Worm (Caenorhabditis elegans) whole organism, L2 larva: Measurements from ENCODE around the gene T25D1.3.

Source experiments
- ZK546.5 ChIP-seq: sonication (generic microtip); optimal IDR thresholded peaks from 2 replicates; lab custom pipeline; 2017; ENCODE audit warnings: missing biosample characterization, missing genetic modification characterization
- alr-1 ChIP-seq: fragments of 150-350 bp; optimal IDR thresholded peaks from 2 replicates; lab custom pipeline; 2014; ENCODE audit warnings: missing biosample characterization, missing genetic modification characterization
- ama-1 ChIP-seq: fragments of 150-350 bp; optimal IDR thresholded peaks from 2 replicates; lab custom pipeline; 2018; ENCODE audit warnings: inconsistent platforms
- blmp-1 ChIP-seq: sonication (generic microtip); optimal IDR thresholded peaks from 2 replicates; lab custom pipeline; 2017; ENCODE audit warnings: missing genetic modification characterization, mild to moderate bottlenecking, missing compliant biosample characterization, antibody characterized with exemption, moderate library complexity; ENCODE audit not compliant: insufficient read depth
- ceh-82 ChIP-seq: fragments of 150-350 bp; optimal IDR thresholded peaks from 2 replicates; lab custom pipeline; 2014; ENCODE audit warnings: missing biosample characterization, missing genetic modification characterization
- lin-13 ChIP-seq: fragments of 150-350 bp; optimal IDR thresholded peaks from 2 replicates; lab custom pipeline; 2014; ENCODE audit warnings: missing biosample characterization, missing genetic modification reagents, missing genetic modification characterization
- lsy-2 ChIP-seq, 2 experiments: fragments of 150-350 bp in 1 of 2; sonication (generic microtip) in 1 of 2; optimal IDR thresholded peaks; 2 replicates each; lab custom pipeline; 2014 to 2017; ENCODE audit warnings: missing biosample characterization in 2 of 2, missing genetic modification characterization in 2 of 2
- unc-62 ChIP-seq: fragments of 150-350 bp; optimal IDR thresholded peaks from 2 replicates; lab custom pipeline; 2014; ENCODE audit warnings: missing biosample characterization, missing genetic modification reagents, missing genetic modification characterization
- ztf-11 ChIP-seq: sonication (generic microtip); optimal IDR thresholded peaks from 2 replicates; lab custom pipeline; 2017; ENCODE audit warnings: missing biosample characterization, missing genetic modification characterization
- ztf-4 ChIP-seq: fragments of 150-350 bp; optimal IDR thresholded peaks from 2 replicates; lab custom pipeline; 2014; ENCODE audit warnings: missing biosample characterization, missing genetic modification characterization

ce11 chrX:16505348-16505747 is at the start of gene T25D1.3:
- no peak for TF ChIP-seq lsy-2 (tag; optimal IDR thresholded peaks at IDR 0.05; lab: Kevin White, UChicago)
- TF ChIP-seq unc-62 (GFP tag; lab: Kevin White, UChicago) = no peak
- no peak for TF ChIP-seq ZK546.5
- no peak for TF ChIP-seq ztf-11 (tag; lab: Kevin White, UChicago)
- no peak for TF ChIP-seq ztf-4
- no peak for TF ChIP-seq blmp-1
- TF ChIP-seq alr-1 = no peak
- no peak for TF ChIP-seq ama-1 (lab: Kevin White, UChicago)
- TF ChIP-seq lin-13 = no peak
- no peak for TF ChIP-seq ceh-82 (tag; lab: Kevin White, UChicago)
